Worm (Caenorhabditis elegans): Measurements from ENCODE around the gene piit-1.

DNA sequence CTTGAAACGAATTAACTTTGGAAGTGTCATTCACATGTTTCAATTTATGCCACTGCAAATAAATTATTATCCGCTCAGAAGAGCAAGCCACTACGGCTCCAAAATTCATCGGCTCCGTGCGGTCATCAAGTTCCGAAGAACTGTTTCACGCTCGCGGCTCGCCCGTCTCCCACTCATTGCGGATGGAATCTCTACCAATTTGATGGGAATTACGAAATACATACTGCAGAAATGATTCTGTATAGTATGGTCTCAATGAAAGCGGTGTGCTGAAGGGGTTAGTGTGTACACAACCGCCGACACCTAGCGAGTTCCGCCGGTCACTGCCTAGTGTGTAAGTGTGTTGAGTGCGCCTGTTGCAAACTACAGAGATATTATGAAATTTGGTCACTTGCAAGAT lies 24.8 kb downstream of the piit-1 start:
- TF ChIP-seq ztf-11 (tag; optimal IDR thresholded peaks at IDR 0.05) (no peak), fkh-4 (tag; optimal IDR thresholded peaks at IDR 0.05; ENCODE audit: borderline replicate concordance) (no peak), mef-2 (tag; optimal IDR thresholded peaks at IDR 0.05) (no peak), unc-130 (tag; optimal IDR thresholded peaks at IDR 0.05) (no peak), lsy-2 (tag; optimal IDR thresholded peaks at IDR 0.05) (no peak), egl-27 (tag; optimal IDR thresholded peaks at IDR 0.05) (no peak), egl-13 (tag; optimal IDR thresholded peaks at IDR 0.05) (no peak), unc-62 (GFP tag; optimal IDR thresholded peaks at IDR 0.05) (no peak), tbx-2 (tag; optimal IDR thresholded peaks at IDR 0.05) (no peak), mdl-1 (tag; optimal IDR thresholded peaks at IDR 0.05) (no peak), pqm-1 (tag; optimal IDR thresholded peaks at IDR 0.05) (no peak)
